Worm (Caenorhabditis elegans): ENCODE results near the gene C09H10.4.

DNA sequence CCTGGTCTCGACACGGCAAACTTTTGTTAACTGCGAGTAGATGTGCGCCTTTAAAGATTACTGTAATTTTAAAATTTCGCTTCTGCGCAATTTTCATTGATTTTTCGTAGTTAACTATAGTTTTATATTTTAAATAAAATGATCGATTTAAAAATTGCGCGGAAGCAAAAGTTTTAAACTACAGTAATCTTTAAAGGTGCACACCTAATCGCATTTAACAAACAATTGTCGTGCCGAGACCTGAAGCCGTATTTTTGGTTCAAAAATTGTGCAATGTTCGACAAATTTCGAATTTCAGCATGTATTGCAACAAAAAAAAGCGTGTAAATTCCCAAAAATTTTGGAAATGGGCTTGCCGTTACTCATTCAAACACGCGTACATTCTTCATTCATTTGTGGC is 5.5 kb upstream of the C09H10.4 start:
- TF ChIP-seq fkh-4 (tag; optimal IDR thresholded peaks at IDR 0.05; ENCODE audit: borderline replicate concordance) (no peak), nhr-237 (tag; optimal IDR thresholded peaks at IDR 0.05) (no peak), aly-2 (tag; optimal IDR thresholded peaks at IDR 0.05) (no peak), pag-3 (tag; optimal IDR thresholded peaks at IDR 0.05; ENCODE audit: borderline replicate concordance, insufficient read depth) (no peak), nhr-76 (tag; optimal IDR thresholded peaks at IDR 0.05) (no peak), efl-1 (optimal IDR thresholded peaks at IDR 0.05) (no peak), efl-1 (GFP tag; optimal IDR thresholded peaks at IDR 0.05 in 1 of 2) (no peak), tbx-2 (tag; optimal IDR thresholded peaks at IDR 0.05) (no peak), ztf-11 (tag; optimal IDR thresholded peaks at IDR 0.05) (no peak), lin-13 (GFP tag; optimal IDR thresholded peaks at IDR 0.05) (no peak), unc-98 (GFP tag; IDR thresholded peaks at IDR 0.05) (no peak), nhr-71 (tag; optimal IDR thresholded peaks at IDR 0.05) (no peak)

Measured in whole organism, L1 larva.